Fruit fly (Drosophila melanogaster): ENCODE measurements around the gene Fer2.
A peak's percentile ranks its signal among the peaks of the same experiment; 100 is the strongest.

The Fer2 gene

dm6 chr3R:16119441-16119840 lies 31.7 kb downstream of the Fer2 start:
- TF ChIP-seq Sox15 (GFP tag; optimal IDR thresholded peaks at IDR 0.05) (no peak), Eip75B (GFP tag; optimal IDR thresholded peaks at IDR 0.05) (peak; percentile 70), CG34406 (GFP tag; optimal IDR thresholded peaks at IDR 0.05) (peak; percentile 14), Ets21C (GFP tag; optimal IDR thresholded peaks at IDR 0.05) (no peak), CG4318 (GFP tag; optimal IDR thresholded peaks at IDR 0.05) (peak; percentile 65), fd85E (GFP tag; optimal IDR thresholded peaks at IDR 0.05) (no peak), topi (GFP tag; optimal IDR thresholded peaks at IDR 0.05) (peak; percentile 9), CG3032 (tag; optimal IDR thresholded peaks at IDR 0.05) (peak; percentile 45), Hr39 (GFP tag; optimal IDR thresholded peaks at IDR 0.05) (no peak), Hr38 (GFP tag; optimal IDR thresholded peaks at IDR 0.05) (no peak), CG6163 (GFP tag; IDR thresholded peaks at IDR 0.05) (peak; percentile 78), Blimp-1 (GFP tag; optimal IDR thresholded peaks at IDR 0.05) (no peak), OdsH (GFP tag; optimal IDR thresholded peaks at IDR 0.05) (peak; percentile 74), CG15336 (GFP tag; IDR thresholded peaks at IDR 0.05) (peak; percentile 92), fd59A (GFP tag; optimal IDR thresholded peaks at IDR 0.05) (peak; percentile 19), Eip93F (GFP tag; optimal IDR thresholded peaks at IDR 0.05) (no peak), CG32006 (GFP tag; optimal IDR thresholded peaks at IDR 0.05) (peak; percentile 89), vri (GFP tag; optimal IDR thresholded peaks at IDR 0.05) (no peak), spab (GFP tag; optimal IDR thresholded peaks at IDR 0.05) (no peak), CG11294 (GFP tag; IDR thresholded peaks at IDR 0.05) (peak; percentile 83), CG8632 (GFP tag; optimal IDR thresholded peaks at IDR 0.05) (peak; percentile 47), Gug (GFP tag; IDR thresholded peaks at IDR 0.05) (peak; percentile 80), Met (GFP tag; optimal IDR thresholded peaks at IDR 0.05) (peak; percentile 31), CG6276 (GFP tag; optimal IDR thresholded peaks at IDR 0.05) (peak; percentile 77), CG9139 (GFP tag; optimal IDR thresholded peaks at IDR 0.05) (no peak), net (GFP tag; optimal IDR thresholded peaks at IDR 0.05) (peak; percentile 65), dsx (GFP tag; optimal IDR thresholded peaks at IDR 0.05; ENCODE audit: poor library complexity, severe bottlenecking) (no peak), CG11902 (GFP tag; optimal IDR thresholded peaks at IDR 0.05) (no peak), cyc (GFP tag; optimal IDR thresholded peaks at IDR 0.05) (peak; percentile 1), CG6792 (GFP tag; optimal IDR thresholded peaks at IDR 0.05) (peak; percentile 49), salr (GFP tag; optimal IDR thresholded peaks at IDR 0.05) (peak in 1 of 2 experiments; percentile 75), Sox14 (GFP tag; optimal IDR thresholded peaks at IDR 0.05) (peak; percentile 80), eg (GFP tag; IDR thresholded peaks at IDR 0.05) (peak; percentile 90), CG6854 (GFP tag; optimal IDR thresholded peaks at IDR 0.05) (no peak), CG6808 (GFP tag; optimal IDR thresholded peaks at IDR 0.05) (no peak), CG1621 (tag; optimal IDR thresholded peaks at IDR 0.05) (no peak), dac (GFP tag; optimal IDR thresholded peaks at IDR 0.05) (peak; percentile 40), Hr4 (GFP tag; optimal IDR thresholded peaks at IDR 0.05) (peak; percentile 71), Ets96B (tag; optimal IDR thresholded peaks at IDR 0.05) (peak; percentile 42), CG16779 (tag; optimal IDR thresholded peaks at IDR 0.05) (peak; percentile 52), CG31627 (GFP tag; optimal IDR thresholded peaks at IDR 0.05) (peak; percentile 2), fkh (GFP tag; optimal IDR thresholded peaks at IDR 0.05) (no peak), achi (GFP tag; optimal IDR thresholded peaks at IDR 0.05) (peak; percentile 79), CG8119 (GFP tag; IDR thresholded peaks at IDR 0.05) (peak; percentile 89), CG10631 (GFP tag; optimal IDR thresholded peaks at IDR 0.05) (peak; percentile 77), Eip78C (GFP tag) (peak; percentile 88), CG8319 (GFP tag; optimal IDR thresholded peaks at IDR 0.05) (no peak), ss (GFP tag; optimal IDR thresholded peaks at IDR 0.05) (peak in 1 of 2 experiments; percentile 32), CG3919 (GFP tag; optimal IDR thresholded peaks at IDR 0.05) (peak; percentile 74), CG7368 (GFP tag; optimal IDR thresholded peaks at IDR 0.05) (peak; percentile 41), Smox (GFP tag; optimal IDR thresholded peaks at IDR 0.05) (no peak), acj6 (GFP tag; optimal IDR thresholded peaks at IDR 0.05) (peak; percentile 64), svp (GFP tag) (no peak)

Measured in whole organism, prepupa.